Worm (Caenorhabditis elegans): ENCODE results near the gene Y67D2.2.

ce11 chrIII:1533615-1534014 lies 25.0 kb upstream of the Y67D2.2 start, which contains the start of gene mtg-1:
- TF ChIP-seq C34B4.2 (tag; optimal IDR thresholded peaks at IDR 0.05) (no peak), ztf-4 (tag; optimal IDR thresholded peaks at IDR 0.05) (no peak), mdl-1 (tag; optimal IDR thresholded peaks at IDR 0.05) (no peak), unc-62 (GFP tag; optimal IDR thresholded peaks at IDR 0.05) (no peak), ces-1 (GFP tag; optimal IDR thresholded peaks at IDR 0.05) (no peak), snu-23 (GFP tag; optimal IDR thresholded peaks at IDR 0.05) (peak; percentile 58), aly-2 (tag; optimal IDR thresholded peaks at IDR 0.05) (no peak), nhr-77 (tag; optimal IDR thresholded peaks at IDR 0.05) (no peak)
